Worm (Caenorhabditis elegans) whole organism, L4/young adult: ENCODE results near the gene K02F6.1.
"Not testable (repeated sequence)": the region's sequence is repeated elsewhere in the genome, so short reads cannot be mapped to it uniquely, and the experiment has no call there.

Experiments
- W03F9.2 ChIP-seq: fragments of 150-350 bp; optimal IDR thresholded peaks from 2 replicates; lab custom pipeline; 2014; ENCODE audit warnings: missing biosample characterization, missing genetic modification characterization
- dao-5 ChIP-seq: sonication (generic microtip); optimal IDR thresholded peaks from 2 replicates; lab custom pipeline; 2016; ENCODE audit warnings: missing genotype, missing genetic modification characterization, moderate library complexity, missing compliant biosample characterization
- him-1 ChIP-seq: sonication (generic microtip); optimal IDR thresholded peaks from 2 replicates; lab custom pipeline; 2016; ENCODE audit warnings: missing genotype, missing genetic modification reagents, missing genetic modification characterization, missing compliant biosample characterization

DNA sequence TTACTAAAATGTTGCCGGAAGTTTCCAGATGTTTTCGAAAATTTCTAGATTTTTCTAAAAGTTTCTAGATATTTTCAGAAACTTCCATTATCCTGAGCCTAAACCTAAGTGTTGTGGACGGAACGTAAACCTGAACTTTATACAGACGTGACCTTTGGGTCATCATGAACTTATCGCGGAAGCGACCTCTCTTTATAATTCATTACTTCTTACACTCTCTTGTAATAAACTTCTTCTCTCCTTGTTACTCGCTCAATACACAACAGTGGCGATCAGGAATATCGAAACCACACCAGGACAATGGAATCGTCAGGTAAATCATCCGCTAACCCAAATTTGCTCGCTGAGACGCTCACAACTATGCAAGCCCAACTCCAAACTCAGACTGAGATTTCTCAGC lies at the start of gene K02F6.1:
- not testable (repeated sequence) for TF ChIP-seq him-1 (tag; lab: Kevin White, UChicago); W03F9.2 (tag; lab: Kevin White, UChicago); dao-5
